Fruit fly (Drosophila melanogaster) whole organism, embryonic: ENCODE data around the gene CG14332.

Source experiments
- C15 ChIP-seq: fragments of 200-800 bp; sonication (Bioruptor generic); IDR thresholded peaks from 3 replicates; pipeline ENCODE4 v1.3.6; 2022; ENCODE audit warnings: missing biosample characterization, missing genetic modification characterization
- CG10431 ChIP-seq: fragments of 200-800 bp; sonication (Bioruptor generic); optimal IDR thresholded peaks from 3 replicates; lab custom pipeline; 2018; ENCODE audit warnings: missing biosample characterization, mild to moderate bottlenecking, missing genetic modification characterization
- CG10979 ChIP-seq: fragments of 200-800 bp; sonication (Bioruptor generic); optimal IDR thresholded peaks from 2 replicates; lab custom pipeline; 2018; ENCODE audit warnings: missing biosample characterization, mild to moderate bottlenecking, missing genetic modification characterization, moderate library complexity
- CG11504 ChIP-seq: fragments of 200-800 bp; sonication (Bioruptor generic); optimal IDR thresholded peaks from 3 replicates; lab custom pipeline; 2019; ENCODE audit warnings: missing biosample characterization, mild to moderate bottlenecking, missing genetic modification characterization, moderate library complexity
- CG12744 ChIP-seq: fragments of 200-800 bp; sonication (Bioruptor generic); optimal IDR thresholded peaks from 2 replicates; lab custom pipeline; 2016; ENCODE audit warnings: missing biosample characterization, missing genetic modification characterization
- CG14441 ChIP-seq: fragments of 200-800 bp; sonication (Bioruptor generic); IDR thresholded peaks from 2 replicates; pipeline ENCODE4 v1.3.6; 2022; ENCODE audit warnings: missing biosample characterization, missing genetic modification characterization
- CG15514 ChIP-seq: fragments of 200-800 bp; sonication (Bioruptor generic); optimal IDR thresholded peaks from 3 replicates; lab custom pipeline; 2017; ENCODE audit warnings: missing biosample characterization, missing genetic modification characterization, mild to moderate bottlenecking, moderate library complexity, missing genetic modification reagents
- CG1647 ChIP-seq: fragments of 200-800 bp; sonication (Bioruptor generic); optimal IDR thresholded peaks from 3 replicates; lab custom pipeline; 2016; ENCODE audit warnings: missing biosample characterization, missing genetic modification characterization
- CG16779 ChIP-seq: fragments of 200-800 bp; sonication (Bioruptor generic); IDR thresholded peaks from 2 replicates; pipeline ENCODE4 v1.3.6; 2022; ENCODE audit warnings: missing biosample characterization, missing genetic modification characterization
- CG17186 ChIP-seq: fragments of 200-800 bp; sonication (Bioruptor generic); optimal IDR thresholded peaks from 3 replicates; lab custom pipeline; 2017; ENCODE audit warnings: missing biosample characterization, missing genetic modification reagents, missing genetic modification characterization
- CG17385 ChIP-seq: fragments of 200-800 bp; sonication (Bioruptor generic); optimal IDR thresholded peaks from 3 replicates; lab custom pipeline; 2018; ENCODE audit warnings: missing biosample characterization, mild to moderate bottlenecking, missing genetic modification characterization
- CG2889 ChIP-seq: fragments of 200-800 bp; sonication (Bioruptor generic); IDR thresholded peaks from 3 replicates; pipeline ENCODE4 v1.3.6; 2022; ENCODE audit warnings: missing biosample characterization, missing genetic modification characterization
- CG42726 ChIP-seq: fragments of 200-800 bp; sonication (Bioruptor generic); IDR thresholded peaks from 2 replicates; pipeline ENCODE4 v1.3.6; 2022; ENCODE audit warnings: missing biosample characterization, missing genetic modification characterization; ENCODE audit not compliant: partially characterized antibody
- CG4282 ChIP-seq: fragments of 200-800 bp; sonication (Bioruptor generic); optimal IDR thresholded peaks from 2 replicates; lab custom pipeline; 2016; ENCODE audit warnings: missing biosample characterization, missing genetic modification characterization
- CG4617 ChIP-seq: fragments of 200-800 bp; sonication (Bioruptor generic); optimal IDR thresholded peaks from 3 replicates; lab custom pipeline; 2016; ENCODE audit warnings: missing biosample characterization, missing genetic modification characterization, borderline replicate concordance
- CG5245 ChIP-seq: fragments of 200-800 bp; sonication (Bioruptor generic); optimal IDR thresholded peaks from 3 replicates; lab custom pipeline; 2016; ENCODE audit warnings: missing biosample characterization, missing genetic modification characterization
- CG7556 ChIP-seq: fragments of 200-800 bp; sonication (Bioruptor generic); optimal IDR thresholded peaks from 2 replicates; lab custom pipeline; 2017; ENCODE audit warnings: missing biosample characterization, mild to moderate bottlenecking, missing genetic modification characterization
- CG9817 ChIP-seq: fragments of 200-800 bp; sonication (Bioruptor generic); optimal IDR thresholded peaks from 2 replicates; lab custom pipeline; 2018; ENCODE audit warnings: missing biosample characterization, mild to moderate bottlenecking, missing genetic modification characterization, moderate library complexity
- CG9932 ChIP-seq: fragments of 200-800 bp; sonication (Bioruptor generic); IDR thresholded peaks from 2 replicates; pipeline ENCODE4 v1.3.6; 2022; ENCODE audit warnings: missing biosample characterization, missing genetic modification characterization
- Dad ChIP-seq: fragments of 200-800 bp; sonication (Bioruptor generic); optimal IDR thresholded peaks from 3 replicates; lab custom pipeline; 2016; ENCODE audit warnings: missing biosample characterization, missing genetic modification characterization
- Deaf1 ChIP-seq: fragments of 200-800 bp; optimal IDR thresholded peaks from 3 replicates; lab custom pipeline; 2019; ENCODE audit warnings: missing biosample characterization, mild to moderate bottlenecking, missing genetic modification characterization, moderate library complexity
- Elba2 ChIP-seq: fragments of 200-800 bp; sonication (Bioruptor generic); optimal IDR thresholded peaks from 3 replicates; lab custom pipeline; 2016; ENCODE audit warnings: missing biosample characterization, missing genetic modification characterization
- Gsc ChIP-seq: fragments of 200-800 bp; sonication (Bioruptor generic); IDR thresholded peaks from 2 replicates; pipeline ENCODE4 v1.3.6; 2022; ENCODE audit warnings: missing biosample characterization, missing genetic modification characterization
- HLH3B ChIP-seq: fragments of 200-800 bp; sonication (Bioruptor generic); IDR thresholded peaks from 2 replicates; pipeline ENCODE4 v1.3.6; 2022; ENCODE audit warnings: missing biosample characterization, missing genetic modification characterization
- Lpt ChIP-seq: fragments of >200 bp; optimal IDR thresholded peaks from 2 replicates; lab custom pipeline; 2018; ENCODE audit warnings: missing biosample characterization, missing genetic modification characterization
- Poxn ChIP-seq: fragments of 200-800 bp; sonication (Bioruptor generic); IDR thresholded peaks from 2 replicates; pipeline ENCODE4 v1.3.6; 2022; ENCODE audit warnings: missing biosample characterization, missing genetic modification characterization
- Scr ChIP-seq: fragments of 200-800 bp; sonication (Bioruptor generic); IDR thresholded peaks from 2 replicates; pipeline ENCODE4 v1.3.6; 2022; ENCODE audit warnings: missing biosample characterization, missing genetic modification characterization; ENCODE audit not compliant: partially characterized antibody
- Side ChIP-seq: fragments of 200-800 bp; sonication (Bioruptor generic); optimal IDR thresholded peaks from 2 replicates; lab custom pipeline; 2016; ENCODE audit warnings: missing biosample characterization, missing genetic modification characterization
- Xbp1 ChIP-seq: fragments of 200-800 bp; sonication (Bioruptor generic); optimal IDR thresholded peaks from 3 replicates; lab custom pipeline; 2016; ENCODE audit warnings: missing biosample characterization, mild to moderate bottlenecking, missing genetic modification characterization
- al ChIP-seq: fragments of 200-800 bp; sonication (Bioruptor generic); IDR thresholded peaks from 2 replicates; pipeline ENCODE4 v1.3.6; 2022; ENCODE audit warnings: missing biosample characterization, missing genetic modification characterization
- bcd ChIP-seq: fragments of 200-800 bp; sonication (Bioruptor generic); optimal IDR thresholded peaks from 2 replicates; lab custom pipeline; 2017; ENCODE audit warnings: missing biosample characterization, mild to moderate bottlenecking, missing genetic modification characterization
- bowl ChIP-seq: fragments of 200-800 bp; sonication (Bioruptor generic); IDR thresholded peaks from 2 replicates; pipeline ENCODE4 v1.3.6; 2022; ENCODE audit warnings: missing biosample characterization, missing genetic modification characterization
- btn ChIP-seq: fragments of 200-800 bp; sonication (Bioruptor generic); optimal IDR thresholded peaks from 2 replicates; lab custom pipeline; 2016; ENCODE audit warnings: missing biosample characterization, missing genetic modification characterization
- cad ChIP-seq: fragments of >200 bp; optimal IDR thresholded peaks from 2 replicates; lab custom pipeline; 2017; ENCODE audit warnings: missing biosample characterization, missing genetic modification characterization
- eyg ChIP-seq: fragments of 200-800 bp; sonication (Bioruptor generic); optimal IDR thresholded peaks from 3 replicates; lab custom pipeline; 2016; ENCODE audit warnings: missing biosample characterization, missing genetic modification characterization
- fd64A ChIP-seq: fragments of 200-800 bp; sonication (Bioruptor generic); optimal IDR thresholded peaks from 3 replicates; lab custom pipeline; 2018; ENCODE audit warnings: missing biosample characterization, mild to moderate bottlenecking, missing genetic modification characterization
- gce ChIP-seq: fragments of 200-800 bp; sonication (Bioruptor generic); IDR thresholded peaks from 3 replicates; pipeline ENCODE4 v1.3.6; 2022; ENCODE audit warnings: missing biosample characterization, missing genetic modification characterization
- h ChIP-seq: fragments of >200 bp; optimal IDR thresholded peaks from 2 replicates; lab custom pipeline; 2017
- hbn ChIP-seq: fragments of 200-800 bp; sonication (Bioruptor generic); IDR thresholded peaks from 2 replicates; pipeline ENCODE4 v1.3.6; 2022; ENCODE audit warnings: missing biosample characterization, missing genetic modification characterization; ENCODE audit not compliant: partially characterized antibody
- otp ChIP-seq: fragments of 200-800 bp; sonication (Bioruptor generic); IDR thresholded peaks from 3 replicates; pipeline ENCODE4, ENCODE4 v1.3.6; 2022; ENCODE audit warnings: missing biosample characterization, missing genetic modification characterization
- pan ChIP-seq, 4 experiments: fragments of >200 bp in 3 of 4; fragments of 200-800 bp in 1 of 4; sonication (Bioruptor generic) in 1 of 4; optimal IDR thresholded peaks in 3 of 4; IDR thresholded peaks in 1 of 4; 2 replicates each; pipeline versions ENCODE4 v1.3.6 to Lab custom; 2017 to 2022; ENCODE audit warnings: missing biosample characterization in 2 of 4, missing genetic modification characterization in 2 of 4, mixed read lengths in 1 of 4
- pb ChIP-seq: fragments of 200-800 bp; sonication (Bioruptor generic); optimal IDR thresholded peaks from 3 replicates; lab custom pipeline; 2016; ENCODE audit warnings: missing biosample characterization, missing genetic modification characterization
- pfk ChIP-seq: fragments of 200-800 bp; sonication (Bioruptor generic); optimal IDR thresholded peaks from 2 replicates; lab custom pipeline; 2018; ENCODE audit warnings: missing biosample characterization, mild to moderate bottlenecking, missing genetic modification characterization, moderate library complexity
- row ChIP-seq: fragments of 200-800 bp; sonication (Bioruptor generic); IDR thresholded peaks from 3 replicates; pipeline ENCODE4 v1.3.6; 2022; ENCODE audit warnings: missing biosample characterization, missing genetic modification characterization
- sens ChIP-seq: fragments of 200-800 bp; sonication (Bioruptor generic); peaks from one replicate; lab custom pipeline; 2016; ENCODE audit warnings: missing biosample characterization, missing genetic modification characterization
- sqz ChIP-seq: fragments of 200-800 bp; sonication (Bioruptor generic); optimal IDR thresholded peaks from 3 replicates; lab custom pipeline; 2018; ENCODE audit warnings: missing biosample characterization, mild to moderate bottlenecking, missing genetic modification characterization
- sr ChIP-seq: fragments of 200-800 bp; sonication (Bioruptor generic); IDR thresholded peaks from 3 replicates; pipeline ENCODE4 v1.3.6; 2022; ENCODE audit warnings: missing biosample characterization, missing genetic modification characterization
- stc ChIP-seq: fragments of 200-800 bp; sonication (Bioruptor generic); IDR thresholded peaks from 2 replicates; pipeline ENCODE4 v1.3.6; 2022; ENCODE audit warnings: missing biosample characterization, missing genetic modification characterization
- wor ChIP-seq: fragments of 200-800 bp; sonication (Bioruptor generic); IDR thresholded peaks from 2 replicates; pipeline ENCODE4 v1.3.6; 2022; ENCODE audit warnings: missing biosample characterization, missing genetic modification characterization
- zf30C ChIP-seq: fragments of 200-800 bp; sonication (Bioruptor generic); optimal IDR thresholded peaks from 3 replicates; lab custom pipeline; 2018; ENCODE audit warnings: missing biosample characterization, mild to moderate bottlenecking, missing genetic modification characterization
- zfh1 ChIP-seq: fragments of 200-800 bp; sonication (Bioruptor generic); IDR thresholded peaks from 3 replicates; pipeline ENCODE4 v1.3.6; 2022; ENCODE audit warnings: missing biosample characterization, missing genetic modification characterization

The CG14332 gene

DNA sequence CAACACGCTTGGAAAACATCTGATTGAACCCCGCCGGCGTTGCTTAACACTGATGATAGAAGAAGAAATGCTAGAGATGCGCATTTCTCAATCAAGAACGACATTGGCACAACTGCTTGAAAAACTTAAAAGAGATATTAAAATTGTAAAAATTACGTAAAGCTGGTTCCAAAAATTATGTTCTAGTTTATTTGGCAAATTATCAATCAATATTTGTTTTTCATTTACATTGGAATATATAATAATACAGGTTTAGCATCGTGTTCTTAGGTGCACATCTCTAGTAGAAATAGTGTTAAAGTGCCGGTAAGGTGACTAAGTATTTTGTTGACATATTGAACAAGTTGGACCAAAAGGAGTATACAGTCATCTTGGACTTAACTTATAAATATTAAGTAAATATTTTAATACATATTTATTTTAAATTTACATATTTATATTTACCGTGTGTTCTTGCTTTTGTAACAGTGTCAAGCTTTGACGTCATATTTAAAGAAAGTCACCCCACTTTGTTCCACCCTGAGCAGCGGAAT is 30.6 kb downstream of the CG14332 start, which contains the start of the genes Brf and sds22 (continued):
- TF ChIP-seq otp (GFP tag; lab: Robert Waterston, UW), result peak; percentile 79
- peak; percentile 42; the same call in 1 of the 2 replicates for TF ChIP-seq bowl (GFP tag; lab: Robert Waterston, UW)
- TF ChIP-seq wor (GFP tag; lab: Robert Waterston, UW), result peak; percentile 83; the same call in 1 of the 2 replicates
- TF ChIP-seq Side, result peak; percentile 94
- TF ChIP-seq CG16779, result 0 out of 2 replicates have a peak, but pooled peaks have one; percentile 47
- peak; percentile 84 for TF ChIP-seq btn (GFP tag; lab: Kevin White, UChicago)
- TF ChIP-seq eyg (GFP tag; lab: Kevin White, UChicago), result peak; percentile 80
- TF ChIP-seq pan (optimal IDR thresholded peaks at IDR 0.05; lab: Kevin White, UChicago), result no peak
- peak in 1 of 2 experiments; percentile 93 for TF ChIP-seq pan (GFP tag; optimal IDR thresholded peaks at IDR 0.05 in 1 of 2, IDR thresholded peaks at IDR 0.05 in 1 of 2)
- TF ChIP-seq Lpt (GFP tag; lab: Kevin White, UChicago), result no peak
- TF ChIP-seq CG5245, result peak; percentile 95
- TF ChIP-seq Deaf1 (tag; lab: Kevin White, UChicago), result peak; percentile 75
- peak; percentile 86 for TF ChIP-seq Scr (GFP tag; lab: Robert Waterston, UW)
- peak; percentile 76 for TF ChIP-seq CG10431 (GFP tag; lab: Kevin White, UChicago)
- peak; percentile 76 for TF ChIP-seq Gsc (GFP tag; lab: Robert Waterston, UW)
- peak; percentile 85 for TF ChIP-seq stc
- TF ChIP-seq CG42726, result no peak
- TF ChIP-seq al, result peak; percentile 92
- no peak for TF ChIP-seq h
- peak; percentile 63; the same call in 1 of the 3 replicates for TF ChIP-seq gce (GFP tag; lab: Robert Waterston, UW)
- peak; percentile 95 for TF ChIP-seq CG1647 (GFP tag; lab: Kevin White, UChicago)
- peak; percentile 95 for TF ChIP-seq CG4617 (GFP tag; lab: Kevin White, UChicago)
- peak; percentile 48; the same call in 2 of the 3 replicates for TF ChIP-seq sr
- TF ChIP-seq Xbp1 (GFP tag; lab: Kevin White, UChicago), result peak; percentile 98
- peak; percentile 59 for TF ChIP-seq pfk (GFP tag; lab: Kevin White, UChicago)
- peak; percentile 87 for TF ChIP-seq CG15514 (GFP tag; lab: Kevin White, UChicago)
- TF ChIP-seq zf30C (GFP tag; lab: Kevin White, UChicago), result no peak
- peak; percentile 84 for TF ChIP-seq pb
- peak; percentile 99 for TF ChIP-seq sens (GFP tag; lab: Kevin White, UChicago)
- TF ChIP-seq bcd, result peak; percentile 95
- TF ChIP-seq cad (GFP tag; lab: Kevin White, UChicago), result no peak
- TF ChIP-seq CG14441 (GFP tag; lab: Robert Waterston, UW), result peak; percentile 91
- peak; percentile 97 for TF ChIP-seq Elba2 (GFP tag; lab: Kevin White, UChicago)
- TF ChIP-seq CG17186 (GFP tag; lab: Kevin White, UChicago), result peak; percentile 88
- peak; percentile 87 for TF ChIP-seq sqz (GFP tag; lab: Kevin White, UChicago)
- peak; percentile 92 for TF ChIP-seq CG10979 (tag; lab: Kevin White, UChicago)
- peak; percentile 95 for TF ChIP-seq Dad (GFP tag; lab: Kevin White, UChicago)
- TF ChIP-seq CG9817, result peak; percentile 98
- TF ChIP-seq CG4282, result peak; percentile 90
- TF ChIP-seq HLH3B (GFP tag; lab: Robert Waterston, UW), result peak; percentile 94
- peak; percentile 87; the same call in 2 of the 3 replicates for TF ChIP-seq C15 (GFP tag; lab: Robert Waterston, UW)
- TF ChIP-seq hbn (GFP tag; lab: Robert Waterston, UW), result peak; percentile 72
- peak; percentile 95 for TF ChIP-seq zfh1 (GFP tag; lab: Robert Waterston, UW)
- peak; percentile 91 for TF ChIP-seq CG2889
- TF ChIP-seq CG11504 (tag; lab: Kevin White, UChicago), result peak; percentile 94
- peak; percentile 98 for TF ChIP-seq row (GFP tag; lab: Robert Waterston, UW)
- TF ChIP-seq Poxn, result peak; percentile 82
- peak; percentile 93 for TF ChIP-seq CG12744 (GFP tag; lab: Kevin White, UChicago)
- TF ChIP-seq CG9932 (GFP tag; lab: Robert Waterston, UW), result peak; percentile 98
- peak; percentile 94 for TF ChIP-seq CG7556 (GFP tag; lab: Kevin White, UChicago)
- TF ChIP-seq CG17385 (GFP tag; lab: Kevin White, UChicago), result peak; percentile 99
- TF ChIP-seq fd64A (GFP tag; lab: Kevin White, UChicago), result peak; percentile 63
